Fruit fly (Drosophila melanogaster): ENCODE data around the gene Gr77a.

DNA sequence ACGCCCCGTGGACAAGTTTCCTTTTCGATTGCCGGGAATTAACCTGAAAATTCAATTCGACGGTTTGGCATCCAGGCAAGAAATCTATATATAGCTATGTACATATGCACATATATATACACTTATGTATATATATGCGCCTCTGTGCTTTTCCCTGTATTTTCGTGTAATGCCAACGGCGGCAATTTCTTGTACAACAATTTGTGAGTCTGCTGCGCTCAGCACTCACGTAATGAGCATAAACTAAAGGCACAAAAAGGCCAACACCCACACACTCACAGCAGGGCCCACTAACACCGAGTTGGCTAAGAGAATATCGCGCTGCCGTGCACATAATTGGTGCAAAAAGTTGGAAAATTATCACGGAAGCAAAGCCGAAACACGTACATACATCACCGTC, 22.3 kb upstream of the Gr77a start:
- TF ChIP-seq prd (optimal IDR thresholded peaks at IDR 0.05) (no peak), prd (GFP tag; IDR thresholded peaks at IDR 0.05) (no peak), CG9727 (GFP tag; optimal IDR thresholded peaks at IDR 0.05) (no peak), CG14014 (GFP tag; IDR thresholded peaks at IDR 0.05) (no peak), ham (GFP tag; IDR thresholded peaks at IDR 0.05) (no peak)
